Worm (Caenorhabditis elegans): ENCODE measurements around the gene str-16.

- TF ChIP-seq mxl-2 (GFP tag; conservative IDR thresholded peaks at IDR 0.05): no peak
- TF ChIP-seq ceh-20 (GFP tag; IDR thresholded peaks at IDR 0.05): no peak
- TF ChIP-seq nhr-76 (tag; optimal IDR thresholded peaks at IDR 0.05): no peak
- no peak for TF ChIP-seq lin-13 (GFP tag; optimal IDR thresholded peaks at IDR 0.05)
- TF ChIP-seq Y75B8A.6 (GFP tag; IDR thresholded peaks at IDR 0.05): no peak
- TF ChIP-seq nhr-77 (tag; optimal IDR thresholded peaks at IDR 0.05): no peak
- no peak for TF ChIP-seq ceh-62 (tag; optimal IDR thresholded peaks at IDR 0.05)
- TF ChIP-seq ama-1 (optimal IDR thresholded peaks at IDR 0.05): no peak
- TF ChIP-seq vab-7 (GFP tag; IDR thresholded peaks at IDR 0.05): no peak
These were observed 4.5 kb downstream of the str-16 start, which contains the start of gene srj-11 for ce11 chrV:3241175-3241574.

Data from whole organism, L4 larva.